Worm (Caenorhabditis elegans): ENCODE data around the gene lam-2.

Gene lam-2

DNA sequence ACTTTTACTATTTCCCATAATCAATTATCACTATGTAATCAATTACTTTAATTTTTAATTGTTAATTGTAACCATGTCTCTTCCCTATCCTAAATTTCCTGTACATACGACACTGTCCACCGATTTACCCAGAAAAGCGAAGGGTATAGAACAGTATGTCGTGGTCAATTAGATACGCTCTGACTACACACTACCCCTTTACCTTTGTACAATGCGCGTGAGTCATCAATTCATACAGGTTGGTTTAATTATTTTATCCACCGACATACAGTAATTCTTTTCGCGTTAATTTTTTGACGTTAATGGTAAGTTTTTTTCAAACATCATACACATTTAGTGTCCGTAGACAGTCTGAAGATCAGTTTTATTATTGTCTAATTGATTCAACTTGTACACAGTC is 30.6 kb upstream of the lam-2 start (continued):
- TF ChIP-seq ama-1 (optimal IDR thresholded peaks at IDR 0.05), result no peak
- TF ChIP-seq elt-2 (tag; optimal IDR thresholded peaks at IDR 0.05), result peak; percentile 92
- peak; percentile 87 for TF ChIP-seq ceh-88 (GFP tag; IDR thresholded peaks at IDR 0.05)
- peak; percentile 89 for TF ChIP-seq mep-1 (tag; optimal IDR thresholded peaks at IDR 0.05)
- TF ChIP-seq sox-4 (tag; optimal IDR thresholded peaks at IDR 0.05), result peak; percentile 48
- peak; percentile 54 to 91 for TF ChIP-seq lin-35 (GFP tag; optimal IDR thresholded peaks at IDR 0.05)
- TF ChIP-seq egl-27 (tag; optimal IDR thresholded peaks at IDR 0.05), result peak in 1 of 2 experiments; percentile 59
- TF ChIP-seq Y116A8C.19 (tag; optimal IDR thresholded peaks at IDR 0.05; ENCODE audit: borderline replicate concordance), result no peak
- peak; percentile 46 for TF ChIP-seq snpc-4 (tag; optimal IDR thresholded peaks at IDR 0.05)
- TF ChIP-seq F16B12.6 (tag; optimal IDR thresholded peaks at IDR 0.05), result no peak
- TF ChIP-seq nhr-11 (tag; optimal IDR thresholded peaks at IDR 0.05), result peak; percentile 86
- TF ChIP-seq unc-62 (GFP tag; optimal IDR thresholded peaks at IDR 0.05), result no peak
- TF ChIP-seq efl-3 (GFP tag; optimal IDR thresholded peaks at IDR 0.05), result peak; percentile 61
- peak; percentile 69 for TF ChIP-seq ceh-8 (GFP tag; optimal IDR thresholded peaks at IDR 0.05)
- no peak for TF ChIP-seq tlp-1 (tag; optimal IDR thresholded peaks at IDR 0.05)
- TF ChIP-seq ceh-82 (tag; optimal IDR thresholded peaks at IDR 0.05), result peak; percentile 42 to 82 (median 71)
- TF ChIP-seq rnt-1 (tag; optimal IDR thresholded peaks at IDR 0.05), result peak; percentile 76
- peak; percentile 89 for TF ChIP-seq nhr-19 (GFP tag; conservative IDR thresholded peaks at IDR 0.05)
- TF ChIP-seq unc-98 (GFP tag; IDR thresholded peaks at IDR 0.05), result no peak
- TF ChIP-seq pqm-1 (tag; optimal IDR thresholded peaks at IDR 0.05), result peak; percentile 17
- TF ChIP-seq snu-23 (GFP tag; optimal IDR thresholded peaks at IDR 0.05), result peak; percentile 96
- TF ChIP-seq nhr-12 (tag; optimal IDR thresholded peaks at IDR 0.05), result no peak
- TF ChIP-seq ceh-90 (tag; optimal IDR thresholded peaks at IDR 0.05), result no peak
- TF ChIP-seq unc-130 (tag; optimal IDR thresholded peaks at IDR 0.05), result peak; percentile 54
- no peak for TF ChIP-seq ets-5 (GFP tag; IDR thresholded peaks at IDR 0.05)
- TF ChIP-seq nhr-28 (tag; optimal IDR thresholded peaks at IDR 0.05), result no peak
- TF ChIP-seq mab-9 (GFP tag; IDR thresholded peaks at IDR 0.05), result no peak
- TF ChIP-seq lin-14 (GFP tag; optimal IDR thresholded peaks at IDR 0.05), result peak; percentile 83
- TF ChIP-seq zag-1 (tag; optimal IDR thresholded peaks at IDR 0.05), result no peak
- peak; percentile 90 for TF ChIP-seq skn-1 (tag; optimal IDR thresholded peaks at IDR 0.05)
- peak; percentile 89 for TF ChIP-seq fos-1 (tag; optimal IDR thresholded peaks at IDR 0.05)
- TF ChIP-seq nhr-237 (tag; optimal IDR thresholded peaks at IDR 0.05), result peak; percentile 86
- peak; percentile 74 for TF ChIP-seq pax-3 (tag; optimal IDR thresholded peaks at IDR 0.05)
- TF ChIP-seq aly-2 (tag; optimal IDR thresholded peaks at IDR 0.05), result peak; percentile 79
- TF ChIP-seq lsy-2 (tag; optimal IDR thresholded peaks at IDR 0.05), result peak; percentile 76 to 86

ce11 chrX:7177341-7177740 is 26.3 kb upstream of the lam-2 start, which contains the start of gene F43E12.1:
Gene F43E12.1 (plus strand): TSS chrX:7177641.
- no peak for TF ChIP-seq pqm-1 (tag; optimal IDR thresholded peaks at IDR 0.05)
- TF ChIP-seq unc-98 (GFP tag; IDR thresholded peaks at IDR 0.05), result no peak
- TF ChIP-seq mdl-1 (tag; optimal IDR thresholded peaks at IDR 0.05), result no peak
- no peak for TF ChIP-seq ces-1 (GFP tag; optimal IDR thresholded peaks at IDR 0.05)
- TF ChIP-seq xbp-1 (tag; optimal IDR thresholded peaks at IDR 0.05), result no peak
- TF ChIP-seq ets-5 (GFP tag; IDR thresholded peaks at IDR 0.05), result no peak
- no peak for TF ChIP-seq mef-2 (tag; optimal IDR thresholded peaks at IDR 0.05)
- TF ChIP-seq zag-1 (tag; optimal IDR thresholded peaks at IDR 0.05), result no peak
- no peak for TF ChIP-seq grh-1 (GFP tag; IDR thresholded peaks at IDR 0.05)
- no peak for TF ChIP-seq mep-1 (tag; optimal IDR thresholded peaks at IDR 0.05)
- no peak for TF ChIP-seq fkh-8 (tag; optimal IDR thresholded peaks at IDR 0.05)

- TF ChIP-seq lin-35 (GFP tag; optimal IDR thresholded peaks at IDR 0.05) (peak in 1 of 2 experiments; percentile 21), grh-1 (GFP tag; IDR thresholded peaks at IDR 0.05) (no peak), mab-9 (GFP tag; IDR thresholded peaks at IDR 0.05) (no peak), snu-23 (GFP tag; optimal IDR thresholded peaks at IDR 0.05) (peak; percentile 16), ceh-88 (GFP tag; IDR thresholded peaks at IDR 0.05) (no peak), nhr-90 (tag; optimal IDR thresholded peaks at IDR 0.05; ENCODE audit: poor library complexity) (peak; percentile 32), rnt-1 (tag; optimal IDR thresholded peaks at IDR 0.05) (no peak), nhr-85 (tag) (peak; percentile 23), sptf-1 (tag; optimal IDR thresholded peaks at IDR 0.05) (no peak), alr-1 (tag; optimal IDR thresholded peaks at IDR 0.05; ENCODE audit: borderline replicate concordance) (no peak), vab-15 (tag; optimal IDR thresholded peaks at IDR 0.05) (no peak), unc-98 (GFP tag; IDR thresholded peaks at IDR 0.05) (no peak), nhr-47 (tag; optimal IDR thresholded peaks at IDR 0.05) (no peak), fkh-10 (GFP tag; optimal IDR thresholded peaks at IDR 0.05) (no peak)
These were observed 25.8 kb upstream of the lam-2 start for ce11 chrX:7176817-7177216.

Measured in whole organism, L1 larva.